Worm (Caenorhabditis elegans): ENCODE data around the gene C24D10.49.

C24D10.49 gene

ce11 chrIV:5188051-5188450 lies 30.9 kb upstream of the C24D10.49 start:
- TF ChIP-seq ceh-82 (tag; optimal IDR thresholded peaks at IDR 0.05) (no peak), gmeb-1 (tag; optimal IDR thresholded peaks at IDR 0.05) (peak; percentile 77), lsy-2 (tag; optimal IDR thresholded peaks at IDR 0.05) (peak in 1 of 2 experiments; percentile 53), unc-55 (GFP tag; optimal IDR thresholded peaks at IDR 0.05) (peak; percentile 76), elt-1 (tag; optimal IDR thresholded peaks at IDR 0.05) (no peak), ztf-4 (tag; optimal IDR thresholded peaks at IDR 0.05) (no peak), aly-2 (tag; optimal IDR thresholded peaks at IDR 0.05) (no peak)

ce11 chrIV:5186480-5187205 lies 29.5 kb upstream of the C24D10.49 start, which contains the start of the genes W03F8.6 and mtrf-1L:
Gene W03F8.6 (minus strand): TSS chrIV:5186580.
Gene mtrf-1L (plus strand): TSS chrIV:5187155.
- TF ChIP-seq F13H6.1 (tag; optimal IDR thresholded peaks at IDR 0.05) (peak; percentile 36), gmeb-1 (tag; optimal IDR thresholded peaks at IDR 0.05) (no peak)

- no peak for TF ChIP-seq peb-1 (tag; optimal IDR thresholded peaks at IDR 0.05)
- TF ChIP-seq sma-9 (GFP tag; optimal IDR thresholded peaks at IDR 0.05) = peak; percentile 96
- no peak for TF ChIP-seq sma-9 (tag; optimal IDR thresholded peaks at IDR 0.05)
- TF ChIP-seq lin-13 (GFP tag; optimal IDR thresholded peaks at IDR 0.05) = peak; percentile 91
- peak; percentile 96 for TF ChIP-seq nhr-25 (tag; optimal IDR thresholded peaks at IDR 0.05)
- TF ChIP-seq ztf-1 (GFP tag; conservative IDR thresholded peaks at IDR 0.05) = no peak
- peak; percentile 86 for TF ChIP-seq snpc-4 (tag; optimal IDR thresholded peaks at IDR 0.05)
- TF ChIP-seq blmp-1 (tag; optimal IDR thresholded peaks at IDR 0.05; ENCODE audit: insufficient read depth) = peak; percentile 100
- TF ChIP-seq nhr-21 (tag; optimal IDR thresholded peaks at IDR 0.05) = peak; percentile 95
- peak; percentile 92 for TF ChIP-seq nhr-129 (tag; optimal IDR thresholded peaks at IDR 0.05)
- TF ChIP-seq egl-27 (tag; optimal IDR thresholded peaks at IDR 0.05) = peak; percentile 68
- peak; percentile 94 for TF ChIP-seq C34F6.9 (tag; optimal IDR thresholded peaks at IDR 0.05)
- TF ChIP-seq skn-1 (tag; optimal IDR thresholded peaks at IDR 0.05) = peak; percentile 59
- TF ChIP-seq unc-62 (GFP tag; optimal IDR thresholded peaks at IDR 0.05) = no peak
- peak; percentile 40 for TF ChIP-seq zag-1 (tag; optimal IDR thresholded peaks at IDR 0.05)
- TF ChIP-seq lin-11 (tag; optimal IDR thresholded peaks at IDR 0.05) = peak; percentile 95
- peak; percentile 63 for TF ChIP-seq ceh-82 (tag; optimal IDR thresholded peaks at IDR 0.05)
- no peak for TF ChIP-seq lin-39 (tag; optimal IDR thresholded peaks at IDR 0.05)
- peak; percentile 82 for TF ChIP-seq ceh-16 (tag; optimal IDR thresholded peaks at IDR 0.05)
- peak; percentile 92 to 96 for TF ChIP-seq lsy-2 (tag; optimal IDR thresholded peaks at IDR 0.05)
- peak; percentile 60 for TF ChIP-seq ZK546.5 (tag; optimal IDR thresholded peaks at IDR 0.05)
- TF ChIP-seq mbf-1 (tag; optimal IDR thresholded peaks at IDR 0.05) = no peak
- peak; percentile 88 for TF ChIP-seq mab-5 (tag; optimal IDR thresholded peaks at IDR 0.05)
- peak; percentile 51 for TF ChIP-seq nhr-12 (tag; optimal IDR thresholded peaks at IDR 0.05)
- TF ChIP-seq sem-4 (tag; optimal IDR thresholded peaks at IDR 0.05) = peak; percentile 94
- TF ChIP-seq gmeb-1 (tag; optimal IDR thresholded peaks at IDR 0.05) = peak; percentile 99
- peak; percentile 82 for TF ChIP-seq fos-1 (tag; optimal IDR thresholded peaks at IDR 0.05)
- TF ChIP-seq dmd-4 (tag; optimal IDR thresholded peaks at IDR 0.05) = peak; percentile 45
- TF ChIP-seq ztf-4 (tag; optimal IDR thresholded peaks at IDR 0.05) = peak; percentile 90
- no peak for TF ChIP-seq nhr-11 (tag; optimal IDR thresholded peaks at IDR 0.05)
- no peak for TF ChIP-seq alr-1 (tag; optimal IDR thresholded peaks at IDR 0.05)
- TF ChIP-seq nhr-6 (tag; optimal IDR thresholded peaks at IDR 0.05) = peak; percentile 89
- peak; percentile 39 for TF ChIP-seq nhr-237 (tag; optimal IDR thresholded peaks at IDR 0.05)
- TF ChIP-seq mdl-1 (tag; optimal IDR thresholded peaks at IDR 0.05) = peak; percentile 3 to 15
- TF ChIP-seq unc-55 (GFP tag; optimal IDR thresholded peaks at IDR 0.05) = peak; percentile 90
- TF ChIP-seq elt-3 (tag; optimal IDR thresholded peaks at IDR 0.05) = no peak
- TF ChIP-seq elt-1 (tag; optimal IDR thresholded peaks at IDR 0.05) = no peak
- no peak for TF ChIP-seq ama-1 (optimal IDR thresholded peaks at IDR 0.05)
- no peak for TF ChIP-seq ztf-11 (tag; optimal IDR thresholded peaks at IDR 0.05)
- TF ChIP-seq crh-2 (tag; optimal IDR thresholded peaks at IDR 0.05) = peak; percentile 95
- no peak for TF ChIP-seq aly-2 (tag; optimal IDR thresholded peaks at IDR 0.05)
- TF ChIP-seq F13H6.1 (tag; optimal IDR thresholded peaks at IDR 0.05) = peak; percentile 93
- peak; percentile 57 for TF ChIP-seq nhr-10 (tag; optimal IDR thresholded peaks at IDR 0.05)
- TF ChIP-seq R02D3.7 (tag; optimal IDR thresholded peaks at IDR 0.05) = peak; percentile 76
- TF ChIP-seq sma-3 (GFP tag; optimal IDR thresholded peaks at IDR 0.05) = peak; percentile 97
- TF ChIP-seq nhr-77 (tag; optimal IDR thresholded peaks at IDR 0.05) = peak; percentile 60
- TF ChIP-seq unc-39 (tag; optimal IDR thresholded peaks at IDR 0.05) = no peak
- TF ChIP-seq nhr-23 (tag; optimal IDR thresholded peaks at IDR 0.05) = no peak
- peak; percentile 72 for TF ChIP-seq Y55F3AM.14 (GFP tag; optimal IDR thresholded peaks at IDR 0.05)
These were observed 26.6 kb upstream of the C24D10.49 start, which contains the start of gene W03F8.4 for ce11 chrIV:5183755-5184166. Gene W03F8.4 (plus strand): TSS chrIV:5184123.
